Worm (Caenorhabditis elegans) whole organism, L4 larva: Measurements from ENCODE around the gene F01G4.6.

Experiments used
- T20F7.1 ChIP-seq: fragments of 200-800 bp; sonication (Bioruptor generic); optimal IDR thresholded peaks from 2 replicates; lab custom pipeline; 2018; ENCODE audit warnings: mild to moderate bottlenecking, missing genetic modification characterization, missing compliant biosample characterization
- daf-16 ChIP-seq, 3 experiments: sonication (generic microtip); optimal IDR thresholded peaks; 2 replicates each; lab custom pipeline; 2016 to 2017; ENCODE audit warnings: missing genetic modification characterization in 3 of 3, missing genetic modification reagents in 3 of 3, mild to moderate bottlenecking in 2 of 3, missing compliant biosample characterization in 2 of 3, missing biosample characterization in 1 of 3, moderate library complexity in 1 of 3
- nhr-6 ChIP-seq: fragments of 150-350 bp; optimal IDR thresholded peaks from 2 replicates; lab custom pipeline; 2014; ENCODE audit warnings: missing biosample characterization, missing genetic modification characterization
- set-16 ChIP-seq: fragments of 200-800 bp; sonication (Bioruptor generic); IDR thresholded peaks from 2 replicates; pipeline ENCODE4 v1.3.6; 2022; ENCODE audit warnings: missing genetic modification reagents, missing genetic modification characterization, missing compliant biosample characterization
- snpc-4 ChIP-seq: fragments of 150-350 bp; optimal IDR thresholded peaks from 2 replicates; lab custom pipeline; 2014; ENCODE audit warnings: missing biosample characterization, missing genetic modification characterization

ce11 chrIV:11143228-11143444 lies 6.2 kb downstream of the F01G4.6 start, which contains the start of gene F01G4.4:
- TF ChIP-seq snpc-4 (tag; lab: Kevin White, UChicago) = no peak
- no peak for TF ChIP-seq T20F7.1 (GFP tag; lab: Kevin White, UChicago)
- no peak for TF ChIP-seq daf-16 (GFP tag; optimal IDR thresholded peaks at IDR 0.05; lab: Kevin White, UChicago)
- TF ChIP-seq daf-16 (tag; optimal IDR thresholded peaks at IDR 0.05; lab: Kevin White, UChicago) = no peak
- no peak for TF ChIP-seq set-16 (GFP tag; lab: Robert Waterston, UW)
- TF ChIP-seq nhr-6 = no peak
